Worm (Caenorhabditis elegans) whole organism, late embryonic: ENCODE results near the gene F58G11.4.

ENCODE experiments used
- C08G9.2 ChIP-seq: sonication (generic microtip); optimal IDR thresholded peaks from 2 replicates; lab custom pipeline; 2016; ENCODE audit warnings: mild to moderate bottlenecking, missing genetic modification characterization, moderate library complexity, missing compliant biosample characterization
- C38D4.7 ChIP-seq: fragments of 200-800 bp; sonication (Bioruptor generic); optimal IDR thresholded peaks from 2 replicates; lab custom pipeline; 2018; ENCODE audit warnings: mild to moderate bottlenecking, missing genetic modification characterization, moderate library complexity, missing compliant biosample characterization
- K02D7.2 ChIP-seq: sonication (generic microtip); optimal IDR thresholded peaks from 2 replicates; lab custom pipeline; 2017; ENCODE audit warnings: mild to moderate bottlenecking, missing genetic modification characterization, missing compliant biosample characterization
- T23F11.4 ChIP-seq: fragments of 200-800 bp; sonication (Bioruptor generic); optimal IDR thresholded peaks from 2 replicates; lab custom pipeline; 2018; ENCODE audit warnings: mild to moderate bottlenecking, missing genetic modification characterization, missing compliant biosample characterization
- Y22D7AL.16 ChIP-seq: sonication (generic microtip); optimal IDR thresholded peaks from 2 replicates; lab custom pipeline; 2016; ENCODE audit warnings: missing genetic modification characterization, missing compliant biosample characterization
- ceh-14 ChIP-seq: sonication (generic microtip); optimal IDR thresholded peaks from 2 replicates; lab custom pipeline; 2016; ENCODE audit warnings: missing genotype, missing genetic modification characterization, missing compliant biosample characterization
- ceh-22 ChIP-seq: sonication (generic microtip); optimal IDR thresholded peaks from 2 replicates; lab custom pipeline; 2017; ENCODE audit warnings: missing biosample characterization, missing genetic modification characterization
- ceh-24 ChIP-seq: sonication (generic microtip); optimal IDR thresholded peaks from 2 replicates; lab custom pipeline; 2016; ENCODE audit warnings: mild to moderate bottlenecking, missing genetic modification characterization, missing compliant biosample characterization
- ceh-45 ChIP-seq: fragments of 200-800 bp; sonication (Bioruptor generic); IDR thresholded peaks from 2 replicates; pipeline ENCODE4 v1.3.6; 2022; ENCODE audit warnings: missing genetic modification reagents, missing genetic modification characterization, missing compliant biosample characterization
- ceh-48 ChIP-seq: sonication (generic microtip); optimal IDR thresholded peaks from 2 replicates; lab custom pipeline; 2016; ENCODE audit warnings: missing genetic modification characterization, inconsistent platforms, missing compliant biosample characterization
- ceh-6 ChIP-seq: fragments of 200-800 bp; sonication (Bioruptor generic); optimal IDR thresholded peaks from 2 replicates; lab custom pipeline; 2018; ENCODE audit warnings: mild to moderate bottlenecking, missing genetic modification characterization, missing compliant biosample characterization
- ceh-9 ChIP-seq: sonication (generic microtip); optimal IDR thresholded peaks from 2 replicates; lab custom pipeline; 2016; ENCODE audit warnings: mild to moderate bottlenecking, missing genetic modification characterization, inconsistent platforms, missing compliant biosample characterization
- che-1 ChIP-seq: sonication (generic microtip); optimal IDR thresholded peaks from 2 replicates; lab custom pipeline; 2016; ENCODE audit warnings: mild to moderate bottlenecking, missing genetic modification characterization, missing compliant biosample characterization
- dve-1 ChIP-seq: sonication (generic microtip); optimal IDR thresholded peaks from 2 replicates; lab custom pipeline; 2017; ENCODE audit warnings: antibody characterized with exemption, mild to moderate bottlenecking, missing genetic modification characterization, missing compliant biosample characterization
- elt-2 ChIP-seq: sonication (generic microtip); optimal IDR thresholded peaks from 2 replicates; lab custom pipeline; 2016; ENCODE audit warnings: missing genetic modification reagents, missing genetic modification characterization, missing compliant biosample characterization
- fkh-10 ChIP-seq: fragments of 150-350 bp; optimal IDR thresholded peaks from 2 replicates; lab custom pipeline; 2014; ENCODE audit warnings: missing biosample characterization, missing genetic modification reagents, missing genetic modification characterization
- fkh-6 ChIP-seq: sonication (generic microtip); optimal IDR thresholded peaks from 2 replicates; lab custom pipeline; 2016; ENCODE audit warnings: missing genetic modification characterization, missing compliant biosample characterization
- gmeb-2 ChIP-seq: sonication (generic microtip); optimal IDR thresholded peaks from 2 replicates; lab custom pipeline; 2016; ENCODE audit warnings: missing genetic modification characterization, inconsistent platforms, missing compliant biosample characterization
- hlh-13 ChIP-seq: fragments of 200-800 bp; sonication (Bioruptor generic); optimal IDR thresholded peaks from 2 replicates; lab custom pipeline; 2018; ENCODE audit warnings: mild to moderate bottlenecking, missing genetic modification characterization, missing compliant biosample characterization
- hlh-15 ChIP-seq: sonication (generic microtip); optimal IDR thresholded peaks from 2 replicates; lab custom pipeline; 2016; ENCODE audit warnings: missing genetic modification characterization, missing compliant biosample characterization
- hlh-6 ChIP-seq: sonication (generic microtip); optimal IDR thresholded peaks from 2 replicates; lab custom pipeline; 2016; ENCODE audit warnings: missing genotype, missing genetic modification characterization, missing compliant biosample characterization
- lim-6 ChIP-seq: sonication (generic microtip); optimal IDR thresholded peaks from 2 replicates; lab custom pipeline; 2016; ENCODE audit warnings: missing genetic modification characterization, missing compliant biosample characterization
- madf-2 ChIP-seq: sonication (generic microtip); optimal IDR thresholded peaks from 2 replicates; lab custom pipeline; 2017; ENCODE audit warnings: missing genetic modification characterization, missing compliant biosample characterization
- mec-3 ChIP-seq: sonication (generic microtip); optimal IDR thresholded peaks from 2 replicates; lab custom pipeline; 2016; ENCODE audit warnings: borderline replicate concordance, missing genetic modification characterization, missing compliant biosample characterization
- npax-4 ChIP-seq: sonication (generic microtip); optimal IDR thresholded peaks from 2 replicates; lab custom pipeline; 2016; ENCODE audit warnings: missing genetic modification characterization, missing compliant biosample characterization
- pag-3 ChIP-seq: sonication (generic microtip); optimal IDR thresholded peaks from 2 replicates; lab custom pipeline; 2016; ENCODE audit warnings: missing compliant biosample characterization, missing genetic modification characterization, borderline replicate concordance
- pat-9 ChIP-seq: fragments of 200-800 bp; sonication (Bioruptor generic); optimal IDR thresholded peaks from 2 replicates; lab custom pipeline; 2018; ENCODE audit warnings: mild to moderate bottlenecking, missing genetic modification characterization, moderate library complexity, missing compliant biosample characterization
- pax-1 ChIP-seq: fragments of 150-350 bp; optimal IDR thresholded peaks from 2 replicates; lab custom pipeline; 2014; ENCODE audit warnings: missing biosample characterization, missing genetic modification characterization
- pqm-1 ChIP-seq: sonication (generic microtip); optimal IDR thresholded peaks from 2 replicates; lab custom pipeline; 2016; ENCODE audit warnings: missing genetic modification characterization, missing compliant biosample characterization
- pros-1 ChIP-seq: fragments of 150-350 bp; optimal IDR thresholded peaks from 2 replicates; lab custom pipeline; 2014; ENCODE audit warnings: missing biosample characterization, missing genetic modification reagents, missing genetic modification characterization
- unc-3 ChIP-seq, 2 experiments: fragments of 200-800 bp in 1 of 2; sonication (Bioruptor generic) in 1 of 2; sonication (generic microtip) in 1 of 2; conservative IDR thresholded peaks in 1 of 2; optimal IDR thresholded peaks in 1 of 2; 2 replicates each; pipeline versions ENCODE4 v1.3.6 to Lab custom; 2016 to 2022; ENCODE audit warnings: missing compliant biosample characterization in 2 of 2, missing genetic modification characterization in 2 of 2, missing genetic modification reagents in 1 of 2
- zip-5 ChIP-seq: sonication (generic microtip); optimal IDR thresholded peaks from 2 replicates; lab custom pipeline; 2016; ENCODE audit warnings: missing genetic modification characterization, missing compliant biosample characterization

Gene F58G11.4

DNA sequence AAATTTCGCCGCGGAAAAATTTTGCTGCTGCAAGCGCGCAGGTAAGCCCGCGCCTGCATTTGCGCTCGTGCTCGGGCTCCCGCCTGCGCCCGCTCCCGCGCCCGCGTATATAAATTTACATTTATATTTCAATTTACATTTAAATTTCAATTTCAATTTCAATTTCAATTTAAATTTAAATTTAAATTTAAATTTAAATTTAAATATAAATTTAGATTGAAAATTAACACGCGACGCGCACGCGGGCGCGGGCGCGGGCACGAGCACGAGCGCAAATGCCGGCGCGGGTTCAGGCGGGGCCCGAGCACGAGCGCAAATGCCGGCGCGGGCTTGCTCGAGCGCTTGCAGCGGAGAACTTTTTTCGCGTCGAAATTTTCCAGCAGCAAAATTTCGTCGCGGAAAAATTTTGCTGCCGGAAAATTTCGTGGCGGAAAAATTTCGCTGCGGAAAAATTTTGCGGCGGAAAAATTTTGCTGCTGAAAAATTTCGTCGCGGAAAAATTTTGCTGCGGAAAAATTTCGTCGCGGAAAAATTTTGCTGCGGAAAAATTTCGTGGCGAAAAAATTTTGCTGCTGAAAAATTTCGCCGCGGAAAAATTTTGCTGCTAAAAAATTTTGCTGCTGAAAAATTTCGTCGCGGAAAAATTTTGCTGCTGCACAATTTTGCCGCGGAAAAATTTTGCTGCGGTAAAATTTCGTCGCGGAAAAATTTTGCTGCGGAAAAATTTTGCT is 26.4 kb upstream of the F58G11.4 start (continued):
- TF ChIP-seq ceh-48 (tag; lab: Kevin White, UChicago) (peak; percentile 1), ceh-14 (tag; lab: Kevin White, UChicago) (no peak), ceh-24 (tag; lab: Kevin White, UChicago) (no peak), T23F11.4 (GFP tag; lab: Kevin White, UChicago) (no peak)

DNA sequence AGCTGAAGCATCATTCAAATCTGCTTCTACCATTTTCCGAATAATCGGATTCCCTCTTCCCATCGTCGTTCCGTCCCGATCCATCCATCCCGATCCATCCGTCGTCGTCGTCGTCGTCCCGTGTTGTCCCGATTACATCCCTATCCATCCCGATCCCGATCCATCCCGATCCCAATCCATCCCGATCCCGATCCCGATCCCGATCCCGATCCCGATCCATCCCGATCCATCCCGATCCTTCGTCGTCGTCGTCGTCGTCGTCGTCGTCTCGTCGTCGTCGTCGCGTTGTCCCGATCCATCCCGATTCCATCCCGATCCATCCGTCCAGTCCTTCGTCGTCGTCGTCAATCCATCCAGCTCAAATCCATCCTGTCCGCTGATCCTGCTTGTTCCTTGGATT is 25.2 kb upstream of the F58G11.4 start:
- TF ChIP-seq ceh-45 (no peak), pros-1 (no peak), K02D7.2 (tag; lab: Kevin White, UChicago) (no peak), gmeb-2 (tag; lab: Kevin White, UChicago) (no peak), pag-3 (tag; lab: Kevin White, UChicago) (no peak), che-1 (tag; lab: Kevin White, UChicago) (no peak), lim-6 (tag; lab: Kevin White, UChicago) (no peak), pqm-1 (tag; lab: Kevin White, UChicago) (no peak), ceh-22 (no peak), elt-2 (tag; lab: Kevin White, UChicago) (no peak), fkh-6 (tag; lab: Kevin White, UChicago) (no peak), C08G9.2 (no peak), madf-2 (tag; lab: Kevin White, UChicago) (no peak), ceh-6 (GFP tag; lab: Kevin White, UChicago) (no peak), dve-1 (no peak), C38D4.7 (no peak), hlh-13 (no peak)

- no peak for TF ChIP-seq pag-3 (tag; lab: Kevin White, UChicago)
- TF ChIP-seq unc-3 (GFP tag; conservative IDR thresholded peaks at IDR 0.05; lab: Robert Waterston, UW), result 0 out of 2 replicates have a peak, but pooled peaks have one; percentile 11
- TF ChIP-seq unc-3 (tag; optimal IDR thresholded peaks at IDR 0.05; lab: Kevin White, UChicago), result no peak
These were observed 24.8 kb upstream of the F58G11.4 start for ce11 chrV:13647617-13648016.

ce11 chrV:13649730-13650349 is 22.5 kb upstream of the F58G11.4 start, which contains the start of gene H37A05.4:
Gene H37A05.4 (minus strand): TSS chrV:13649780.
- no peak for TF ChIP-seq ceh-9 (tag; lab: Kevin White, UChicago)
- no peak for TF ChIP-seq pat-9
- no peak for TF ChIP-seq Y22D7AL.16 (tag; lab: Kevin White, UChicago)
- TF ChIP-seq fkh-10 (GFP tag; lab: Kevin White, UChicago), result no peak
- TF ChIP-seq hlh-15 (tag; lab: Kevin White, UChicago), result no peak
- no peak for TF ChIP-seq hlh-13
- no peak for TF ChIP-seq mec-3 (tag; lab: Kevin White, UChicago)
- TF ChIP-seq ceh-14 (tag; lab: Kevin White, UChicago), result no peak

ce11 chrV:13650800-13651199 is 21.6 kb upstream of the F58G11.4 start:
- TF ChIP-seq pax-1 (tag; lab: Kevin White, UChicago) (no peak), zip-5 (tag; lab: Kevin White, UChicago) (no peak), unc-3 (GFP tag; conservative IDR thresholded peaks at IDR 0.05; lab: Robert Waterston, UW) (no peak), unc-3 (tag; optimal IDR thresholded peaks at IDR 0.05; lab: Kevin White, UChicago) (no peak), hlh-6 (no peak), npax-4 (tag; lab: Kevin White, UChicago) (no peak), pat-9 (no peak)
